Worm (Caenorhabditis elegans): Measurements from ENCODE around the gene grwd-1.

DNA sequence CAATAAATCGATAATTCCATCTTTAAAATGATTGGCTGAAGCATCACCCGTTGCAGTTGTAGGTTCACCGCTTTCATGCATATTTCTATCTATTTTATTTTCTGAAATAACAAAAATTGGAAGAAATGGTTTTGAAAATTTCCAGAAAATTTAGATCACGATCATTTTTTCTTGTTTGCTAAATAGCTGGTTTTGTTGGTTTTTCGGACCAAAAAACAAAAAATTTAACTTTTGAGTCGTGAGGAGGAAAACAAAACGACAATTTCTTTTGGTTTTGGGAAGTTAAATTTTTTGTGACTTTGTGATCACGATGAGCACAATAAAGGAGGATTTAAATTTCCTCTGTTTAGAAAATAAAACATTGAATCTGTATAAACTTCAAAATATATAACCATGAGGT is 11.9 kb downstream of the grwd-1 start, which contains the start of gene T10F2.2:
- TF ChIP-seq flt-1 (GFP tag; IDR thresholded peaks at IDR 0.05) (no peak), cog-1 (tag; optimal IDR thresholded peaks at IDR 0.05) (no peak), med-1 (GFP tag; optimal IDR thresholded peaks at IDR 0.05; ENCODE audit: insufficient read depth) (no peak)
